Worm (Caenorhabditis elegans) whole organism, L3 larva: Measurements from ENCODE around the gene B0496.2.

Experiments
- R02D3.7 ChIP-seq: fragments of 150-350 bp; optimal IDR thresholded peaks from 2 replicates; lab custom pipeline; 2014; ENCODE audit warnings: missing biosample characterization, missing genetic modification characterization
- egl-27 ChIP-seq: sonication (generic microtip); optimal IDR thresholded peaks from 4 replicates; lab custom pipeline; 2017; ENCODE audit warnings: missing biosample characterization, missing genetic modification reagents, missing genetic modification characterization
- elt-2 ChIP-seq: sonication (generic microtip); optimal IDR thresholded peaks from 2 replicates; lab custom pipeline; 2016; ENCODE audit warnings: missing genetic modification reagents, mild to moderate bottlenecking, missing genetic modification characterization, missing compliant biosample characterization
- fkh-10 ChIP-seq: sonication (generic microtip); optimal IDR thresholded peaks from 2 replicates; lab custom pipeline; 2017; ENCODE audit warnings: missing biosample characterization, missing genetic modification reagents, missing genetic modification characterization
- fkh-2 ChIP-seq: fragments of 150-350 bp; optimal IDR thresholded peaks from 2 replicates; lab custom pipeline; 2014; ENCODE audit warnings: missing biosample characterization, missing genetic modification reagents, missing genetic modification characterization
- fos-1 ChIP-seq: fragments of 150-350 bp; optimal IDR thresholded peaks from 2 replicates; lab custom pipeline; 2014; ENCODE audit warnings: missing biosample characterization, missing genetic modification characterization
- hmg-11 ChIP-seq: sonication (generic microtip); optimal IDR thresholded peaks from 2 replicates; lab custom pipeline; 2016; ENCODE audit warnings: missing genetic modification characterization, missing compliant biosample characterization
- nfya-1 ChIP-seq: sonication (generic microtip); optimal IDR thresholded peaks from 2 replicates; lab custom pipeline; 2017; ENCODE audit warnings: missing genetic modification characterization, mild to moderate bottlenecking, missing compliant biosample characterization, antibody characterized with exemption, moderate library complexity; ENCODE audit not compliant: insufficient read depth
- nhr-28 ChIP-seq: fragments of 150-350 bp; optimal IDR thresholded peaks from 2 replicates; lab custom pipeline; 2014; ENCODE audit warnings: missing biosample characterization, missing genetic modification characterization
- nhr-76 ChIP-seq: fragments of 150-350 bp; sonication (generic microtip); optimal IDR thresholded peaks from 5 replicates; lab custom pipeline; 2014; ENCODE audit warnings: missing biosample characterization, missing genetic modification characterization
- sea-2 ChIP-seq: fragments of 150-350 bp; sonication (generic microtip); optimal IDR thresholded peaks from 4 replicates; lab custom pipeline; 2014; ENCODE audit warnings: missing biosample characterization, missing genetic modification reagents, missing genetic modification characterization
- skn-1 ChIP-seq: fragments of 150-350 bp; optimal IDR thresholded peaks from 2 replicates; lab custom pipeline; 2014; ENCODE audit warnings: missing biosample characterization, missing genetic modification characterization
- snpc-4 ChIP-seq: fragments of 150-350 bp; optimal IDR thresholded peaks from 2 replicates; lab custom pipeline; 2014; ENCODE audit warnings: missing biosample characterization, missing genetic modification characterization
- tbx-2 ChIP-seq: sonication (generic microtip); optimal IDR thresholded peaks from 2 replicates; lab custom pipeline; 2016; ENCODE audit warnings: mild to moderate bottlenecking, missing genetic modification characterization, missing compliant biosample characterization

DNA sequence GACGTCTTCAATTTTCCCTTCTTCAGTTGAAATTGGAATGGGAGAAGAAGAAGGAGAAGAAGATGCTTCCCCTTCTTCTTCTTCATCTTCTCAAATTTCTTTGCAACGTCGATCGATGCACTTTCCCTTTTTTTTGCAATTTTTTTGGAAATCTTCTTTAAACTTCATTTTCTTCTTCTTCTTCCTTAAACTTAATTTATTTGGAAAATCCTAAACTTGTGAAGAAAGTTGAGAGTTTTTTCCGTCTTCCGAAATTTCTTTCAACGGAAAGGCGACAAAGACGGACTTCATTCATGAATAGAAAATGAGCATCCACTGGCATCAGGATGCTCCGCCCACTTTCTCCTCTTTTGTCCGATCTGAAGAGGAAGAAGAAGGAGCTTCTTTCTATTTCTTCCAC lies 33.5 kb upstream of the B0496.2 start:
- TF ChIP-seq tbx-2 (tag; lab: Kevin White, UChicago) (no peak), fos-1 (tag; lab: Kevin White, UChicago) (no peak), nfya-1 (no peak), elt-2 (tag; lab: Kevin White, UChicago) (no peak), nhr-76 (tag; lab: Kevin White, UChicago) (no peak), R02D3.7 (tag; lab: Kevin White, UChicago) (no peak), nhr-28 (tag; lab: Kevin White, UChicago) (no peak), fkh-2 (no peak), snpc-4 (tag; lab: Kevin White, UChicago) (no peak), egl-27 (tag; lab: Kevin White, UChicago) (no peak), skn-1 (tag; lab: Kevin White, UChicago) (no peak), sea-2 (no peak), hmg-11 (no peak), fkh-10 (GFP tag; lab: Kevin White, UChicago) (peak; percentile 96)
